Worm (Caenorhabditis elegans): ENCODE measurements around the gene vang-1.

- TF ChIP-seq ceh-9 (tag; optimal IDR thresholded peaks at IDR 0.05), result no peak
- no peak for TF ChIP-seq nhr-67 (tag; optimal IDR thresholded peaks at IDR 0.05)
- no peak for TF ChIP-seq nhr-76 (tag; optimal IDR thresholded peaks at IDR 0.05)
- TF ChIP-seq unc-62 (GFP tag; optimal IDR thresholded peaks at IDR 0.05), result no peak
- TF ChIP-seq unc-39 (tag; optimal IDR thresholded peaks at IDR 0.05), result no peak
- no peak for TF ChIP-seq ztf-11 (tag; optimal IDR thresholded peaks at IDR 0.05)
- TF ChIP-seq nhr-237 (tag; optimal IDR thresholded peaks at IDR 0.05), result no peak
- no peak for TF ChIP-seq R02D3.7 (tag; optimal IDR thresholded peaks at IDR 0.05)
- no peak for TF ChIP-seq lin-39 (tag; optimal IDR thresholded peaks at IDR 0.05)
- TF ChIP-seq nhr-77 (tag; optimal IDR thresholded peaks at IDR 0.05), result no peak
- TF ChIP-seq pqm-1 (tag; optimal IDR thresholded peaks at IDR 0.05), result no peak
- TF ChIP-seq ama-1 (optimal IDR thresholded peaks at IDR 0.05), result no peak
- TF ChIP-seq tbx-2 (tag; optimal IDR thresholded peaks at IDR 0.05), result no peak
Measured at ce11 chrX:2927576-2927975, 41.9 kb downstream of the vang-1 start.
